Fruit fly (Drosophila melanogaster) whole organism, embryonic: ENCODE results near the gene Psf3.
A peak's percentile ranks its signal among the peaks of the same experiment; 100 is the strongest.

ENCODE experiments used
- Bdp1 ChIP-seq: fragments of 200-800 bp; sonication (Bioruptor generic); optimal IDR thresholded peaks from 3 replicates; lab custom pipeline; 2016; ENCODE audit warnings: missing biosample characterization, missing genetic modification characterization
- CG10366 ChIP-seq: fragments of 200-800 bp; sonication (Bioruptor generic); IDR thresholded peaks from 2 replicates; pipeline ENCODE4 v1.3.6; 2022; ENCODE audit warnings: missing biosample characterization, missing genetic modification characterization
- CG11247 ChIP-seq: fragments of 200-800 bp; sonication (Bioruptor generic); IDR thresholded peaks from 2 replicates; pipeline ENCODE4 v1.3.6; 2022; ENCODE audit warnings: missing biosample characterization, missing genetic modification characterization
- CG13775 ChIP-seq: fragments of 200-800 bp; sonication (Bioruptor generic); optimal IDR thresholded peaks from 3 replicates; lab custom pipeline; 2017; ENCODE audit warnings: missing biosample characterization, mild to moderate bottlenecking, missing genetic modification characterization
- CG15696 ChIP-seq: fragments of 200-800 bp; sonication (Bioruptor generic); optimal IDR thresholded peaks from 2 replicates; lab custom pipeline; 2019; ENCODE audit warnings: missing biosample characterization, mild to moderate bottlenecking, missing genetic modification characterization, moderate library complexity
- CG1603 ChIP-seq: fragments of 200-800 bp; sonication (Bioruptor generic); optimal IDR thresholded peaks from 2 replicates; lab custom pipeline; 2019; ENCODE audit warnings: missing biosample characterization, mild to moderate bottlenecking, missing genetic modification characterization, moderate library complexity
- CG30431 ChIP-seq: fragments of 200-800 bp; sonication (Bioruptor generic); optimal IDR thresholded peaks from 2 replicates; lab custom pipeline; 2017; ENCODE audit warnings: missing biosample characterization, missing genetic modification characterization
- CG3281 ChIP-seq: fragments of 200-800 bp; sonication (Bioruptor generic); optimal IDR thresholded peaks from 3 replicates; lab custom pipeline; 2017; ENCODE audit warnings: missing biosample characterization, mild to moderate bottlenecking, missing genetic modification characterization
- CG33213 ChIP-seq: fragments of 200-800 bp; sonication (Bioruptor generic); optimal IDR thresholded peaks from 3 replicates; lab custom pipeline; 2016; ENCODE audit warnings: missing biosample characterization, missing genetic modification characterization
- CG4282 ChIP-seq: fragments of 200-800 bp; sonication (Bioruptor generic); optimal IDR thresholded peaks from 2 replicates; lab custom pipeline; 2016; ENCODE audit warnings: missing biosample characterization, missing genetic modification characterization
- CG4820 ChIP-seq: fragments of 200-800 bp; sonication (Bioruptor generic); optimal IDR thresholded peaks from 3 replicates; lab custom pipeline; 2016; ENCODE audit warnings: missing biosample characterization, missing genetic modification characterization
- CG5953 ChIP-seq: fragments of 200-800 bp; sonication (Bioruptor generic); IDR thresholded peaks from 2 replicates; pipeline ENCODE4 v1.3.6; 2022; ENCODE audit warnings: missing biosample characterization, missing genetic modification characterization
- CG7987 ChIP-seq: fragments of 200-800 bp; sonication (Bioruptor generic); optimal IDR thresholded peaks from 2 replicates; lab custom pipeline; 2018; ENCODE audit warnings: missing biosample characterization, mild to moderate bottlenecking, missing genetic modification characterization, moderate library complexity
- CG9817 ChIP-seq: fragments of 200-800 bp; sonication (Bioruptor generic); optimal IDR thresholded peaks from 2 replicates; lab custom pipeline; 2018; ENCODE audit warnings: missing biosample characterization, mild to moderate bottlenecking, missing genetic modification characterization, moderate library complexity
- CHES-1-like ChIP-seq: fragments of 200-800 bp; sonication (Bioruptor generic); optimal IDR thresholded peaks from 2 replicates; lab custom pipeline; 2016; ENCODE audit warnings: missing biosample characterization, missing genetic modification characterization
- D19A ChIP-seq: fragments of 200-800 bp; optimal IDR thresholded peaks from 3 replicates; lab custom pipeline; 2019; ENCODE audit warnings: missing biosample characterization, mild to moderate bottlenecking, missing genetic modification characterization, moderate library complexity
- Eip74EF ChIP-seq, 2 experiments: fragments of 200-800 bp in 1 of 2; fragments of >200 bp in 1 of 2; sonication (Bioruptor generic) in 1 of 2; optimal IDR thresholded peaks; 2 replicates each; lab custom pipeline; 2017 to 2019; ENCODE audit warnings: missing biosample characterization in 2 of 2, missing genetic modification characterization in 2 of 2, mild to moderate bottlenecking in 1 of 2, moderate library complexity in 1 of 2
- Fer1 ChIP-seq: fragments of 200-800 bp; sonication (Bioruptor generic); optimal IDR thresholded peaks from 2 replicates; lab custom pipeline; 2017; ENCODE audit warnings: missing biosample characterization, mild to moderate bottlenecking, missing genetic modification characterization
- HmgZ ChIP-seq: fragments of 200-800 bp; sonication (Bioruptor generic); optimal IDR thresholded peaks from 2 replicates; lab custom pipeline; 2018; ENCODE audit warnings: missing biosample characterization, mild to moderate bottlenecking, missing genetic modification characterization
- Hr78 ChIP-seq, 2 experiments: fragments of 200-800 bp in 1 of 2; fragments of >200 bp in 1 of 2; sonication (Bioruptor generic) in 1 of 2; optimal IDR thresholded peaks; 2 replicates each; lab custom pipeline; 2017 to 2019; ENCODE audit warnings: missing biosample characterization in 2 of 2, missing genetic modification characterization in 2 of 2, mild to moderate bottlenecking in 1 of 2, moderate library complexity in 1 of 2
- Lpt ChIP-seq: fragments of >200 bp; optimal IDR thresholded peaks from 2 replicates; lab custom pipeline; 2018; ENCODE audit warnings: missing biosample characterization, missing genetic modification characterization
- Optix ChIP-seq: fragments of 200-800 bp; sonication (Bioruptor generic); IDR thresholded peaks from 3 replicates; pipeline ENCODE4 v1.3.6; 2022; ENCODE audit warnings: missing biosample characterization, missing genetic modification characterization
- Xrp1 ChIP-seq: fragments of 200-800 bp; sonication (Bioruptor generic); IDR thresholded peaks from 2 replicates; pipeline ENCODE4 v1.3.6; 2022; ENCODE audit warnings: missing biosample characterization, missing genetic modification characterization
- al ChIP-seq: fragments of 200-800 bp; sonication (Bioruptor generic); IDR thresholded peaks from 2 replicates; pipeline ENCODE4 v1.3.6; 2022; ENCODE audit warnings: missing biosample characterization, missing genetic modification characterization
- ato ChIP-seq: fragments of 200-800 bp; sonication (Bioruptor generic); IDR thresholded peaks from 2 replicates; pipeline ENCODE4 v1.3.6; 2022; ENCODE audit warnings: missing biosample characterization, missing genetic modification characterization; ENCODE audit not compliant: partially characterized antibody
- bab2 ChIP-seq: fragments of 200-800 bp; sonication (Bioruptor generic); optimal IDR thresholded peaks from 2 replicates; lab custom pipeline; 2016; ENCODE audit warnings: missing biosample characterization, missing genetic modification characterization
- btn ChIP-seq: fragments of 200-800 bp; sonication (Bioruptor generic); optimal IDR thresholded peaks from 2 replicates; lab custom pipeline; 2016; ENCODE audit warnings: missing biosample characterization, missing genetic modification characterization
- da ChIP-seq: fragments of 200-800 bp; sonication (Bioruptor generic); optimal IDR thresholded peaks from 2 replicates; lab custom pipeline; 2016; ENCODE audit warnings: missing biosample characterization, missing genetic modification characterization
- dimm ChIP-seq: fragments of 200-800 bp; sonication (Bioruptor generic); IDR thresholded peaks from 2 replicates; pipeline ENCODE4 v1.3.6; 2022; ENCODE audit warnings: missing biosample characterization, missing genetic modification characterization
- dm ChIP-seq: fragments of 200-800 bp; sonication (Bioruptor generic); optimal IDR thresholded peaks from 3 replicates; lab custom pipeline; 2016; ENCODE audit warnings: missing biosample characterization, missing genetic modification characterization
- dpn ChIP-seq, 2 experiments: fragments of 200-800 bp; sonication (Bioruptor generic); optimal IDR thresholded peaks; 3 replicates each; lab custom pipeline; 2016; ENCODE audit warnings: missing biosample characterization in 2 of 2, missing genetic modification characterization in 2 of 2
- dysf ChIP-seq: fragments of 200-800 bp; sonication (Bioruptor generic); IDR thresholded peaks from 3 replicates; pipeline ENCODE4 v1.3.6; 2022; ENCODE audit warnings: missing biosample characterization, missing genetic modification characterization
- ems ChIP-seq: fragments of 200-800 bp; sonication (Bioruptor generic); optimal IDR thresholded peaks from 3 replicates; lab custom pipeline; 2016; ENCODE audit warnings: missing biosample characterization, missing genetic modification characterization
- exex ChIP-seq: fragments of 200-800 bp; sonication (Bioruptor generic); optimal IDR thresholded peaks from 4 replicates; lab custom pipeline; 2018; ENCODE audit warnings: missing biosample characterization, mild to moderate bottlenecking, missing genetic modification characterization, moderate library complexity
- grau ChIP-seq: fragments of 200-800 bp; optimal IDR thresholded peaks from 3 replicates; lab custom pipeline; 2019; ENCODE audit warnings: missing biosample characterization, mild to moderate bottlenecking, missing genetic modification characterization, moderate library complexity
- gsb ChIP-seq: fragments of 200-800 bp; sonication (Bioruptor generic); IDR thresholded peaks from 2 replicates; pipeline ENCODE4 v1.3.6; 2022; ENCODE audit warnings: missing biosample characterization, missing genetic modification characterization
- hb ChIP-seq: fragments of 200-800 bp; sonication (Bioruptor generic); IDR thresholded peaks from 3 replicates; pipeline ENCODE4 v1.3.6; 2022; ENCODE audit warnings: missing biosample characterization, missing genetic modification characterization; ENCODE audit not compliant: partially characterized antibody
- hbn ChIP-seq: fragments of 200-800 bp; sonication (Bioruptor generic); IDR thresholded peaks from 2 replicates; pipeline ENCODE4 v1.3.6; 2022; ENCODE audit warnings: missing biosample characterization, missing genetic modification characterization; ENCODE audit not compliant: partially characterized antibody
- hkb ChIP-seq, 2 experiments: fragments of 200-800 bp in 1 of 2; fragments of >200 bp in 1 of 2; sonication (Bioruptor generic) in 1 of 2; IDR thresholded peaks in 1 of 2; optimal IDR thresholded peaks in 1 of 2; 2 replicates each; pipeline versions ENCODE4 v1.3.6 to Lab custom; 2017 to 2022; ENCODE audit warnings: missing biosample characterization in 1 of 2, missing genetic modification characterization in 1 of 2
- nerfin-2 ChIP-seq: fragments of 200-800 bp; sonication (Bioruptor generic); IDR thresholded peaks from 2 replicates; pipeline ENCODE4 v1.3.6; 2022; ENCODE audit warnings: missing biosample characterization, missing genetic modification characterization; ENCODE audit not compliant: partially characterized antibody
- nmo ChIP-seq: fragments of 200-800 bp; sonication (Bioruptor generic); optimal IDR thresholded peaks from 2 replicates; lab custom pipeline; 2018; ENCODE audit warnings: missing biosample characterization, mild to moderate bottlenecking, missing genetic modification characterization, moderate library complexity
- pho ChIP-seq: fragments of 200-800 bp; sonication (Bioruptor generic); optimal IDR thresholded peaks from 2 replicates; lab custom pipeline; 2016; ENCODE audit warnings: missing biosample characterization, missing genetic modification characterization
- pum ChIP-seq: fragments of 200-800 bp; sonication (Bioruptor generic); optimal IDR thresholded peaks from 2 replicates; lab custom pipeline; 2016; ENCODE audit warnings: missing biosample characterization, missing genetic modification characterization
- sima ChIP-seq: fragments of 200-800 bp; sonication (Bioruptor generic); optimal IDR thresholded peaks from 2 replicates; lab custom pipeline; 2016; ENCODE audit warnings: missing biosample characterization, missing genetic modification characterization
- sisA ChIP-seq: fragments of 200-800 bp; sonication (Bioruptor generic); IDR thresholded peaks from 2 replicates; pipeline ENCODE4 v1.3.6; 2022; ENCODE audit warnings: missing biosample characterization, missing genetic modification characterization
- sqz ChIP-seq: fragments of 200-800 bp; sonication (Bioruptor generic); optimal IDR thresholded peaks from 3 replicates; lab custom pipeline; 2018; ENCODE audit warnings: missing biosample characterization, mild to moderate bottlenecking, missing genetic modification characterization
- stc ChIP-seq: fragments of 200-800 bp; sonication (Bioruptor generic); IDR thresholded peaks from 2 replicates; pipeline ENCODE4 v1.3.6; 2022; ENCODE audit warnings: missing biosample characterization, missing genetic modification characterization
- ttk ChIP-seq: fragments of 200-800 bp; sonication (Bioruptor generic); IDR thresholded peaks from 2 replicates; pipeline ENCODE4 v2.1.2; 2022; ENCODE audit warnings: missing biosample characterization, missing genetic modification characterization
- vvl ChIP-seq: fragments of 200-800 bp; sonication (Bioruptor generic); IDR thresholded peaks from 2 replicates; pipeline ENCODE4 v1.3.6; 2022; ENCODE audit warnings: missing biosample characterization, missing genetic modification characterization
- zen ChIP-seq: fragments of 200-800 bp; sonication (Bioruptor generic); optimal IDR thresholded peaks from 3 replicates; lab custom pipeline; 2018; ENCODE audit warnings: missing biosample characterization, mild to moderate bottlenecking, missing genetic modification characterization, moderate library complexity
- zf30C ChIP-seq: fragments of 200-800 bp; sonication (Bioruptor generic); optimal IDR thresholded peaks from 3 replicates; lab custom pipeline; 2018; ENCODE audit warnings: missing biosample characterization, mild to moderate bottlenecking, missing genetic modification characterization

Gene Psf3

DNA sequence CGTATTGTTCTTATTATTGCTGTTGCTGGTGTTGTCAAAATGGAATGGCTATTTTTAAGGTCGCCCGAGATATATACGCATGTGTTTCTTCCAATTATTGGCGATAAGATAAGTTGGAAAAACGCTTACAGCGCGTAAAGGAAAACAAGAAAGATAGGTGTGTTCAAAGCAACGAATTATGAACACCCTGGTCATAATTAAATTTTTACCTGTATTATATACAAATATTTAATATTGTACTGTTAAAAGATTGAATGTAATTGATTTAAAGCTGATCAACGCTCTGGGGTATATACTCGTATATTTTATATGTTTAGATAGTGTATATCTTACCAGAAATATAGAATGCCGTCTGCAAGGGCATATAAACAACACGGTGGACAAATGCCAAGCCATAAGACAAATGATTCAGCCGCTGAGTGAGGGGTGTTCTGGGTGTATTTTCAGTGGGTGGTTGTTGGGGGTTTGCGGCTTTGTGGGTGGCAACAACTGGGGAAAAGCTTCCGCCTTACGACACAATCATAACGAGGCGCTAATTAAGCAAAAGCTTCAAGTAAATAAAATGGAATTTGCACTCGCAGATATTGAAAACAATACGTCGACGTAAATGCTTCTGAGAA, 12.0 kb upstream of the Psf3 start (continued):
- TF ChIP-seq CG5953 (GFP tag; lab: Robert Waterston, UW), result no peak
- TF ChIP-seq nmo (GFP tag; lab: Kevin White, UChicago), result peak; percentile 35
- peak; percentile 81 for TF ChIP-seq exex (tag; lab: Kevin White, UChicago)
- no peak for TF ChIP-seq Lpt (GFP tag; lab: Kevin White, UChicago)
- TF ChIP-seq CG4282 (GFP tag; lab: Kevin White, UChicago), result no peak
- TF ChIP-seq dm (GFP tag; lab: Kevin White, UChicago), result no peak
- TF ChIP-seq Optix, result no peak
- TF ChIP-seq da (GFP tag; lab: Kevin White, UChicago), result no peak
- TF ChIP-seq CHES-1-like (GFP tag; lab: Kevin White, UChicago), result no peak
- TF ChIP-seq Eip74EF (GFP tag; optimal IDR thresholded peaks at IDR 0.05; lab: Kevin White, UChicago), result peak in 1 of 2 experiments; percentile 2
- TF ChIP-seq vvl (GFP tag; lab: Robert Waterston, UW), result peak; percentile 48; the same call in 1 of the 2 replicates
- TF ChIP-seq stc (GFP tag; lab: Robert Waterston, UW), result no peak
- TF ChIP-seq dysf (GFP tag; lab: Robert Waterston, UW), result peak; percentile 65; the same call in 2 of the 3 replicates
- no peak for TF ChIP-seq nerfin-2 (GFP tag; lab: Robert Waterston, UW)
- no peak for TF ChIP-seq Hr78 (GFP tag; optimal IDR thresholded peaks at IDR 0.05; lab: Kevin White, UChicago)
- no peak for TF ChIP-seq sqz (GFP tag; lab: Kevin White, UChicago)
- no peak for TF ChIP-seq ems (GFP tag; lab: Kevin White, UChicago)
- TF ChIP-seq zf30C (GFP tag; lab: Kevin White, UChicago), result no peak
- TF ChIP-seq pum, result no peak
- TF ChIP-seq dimm, result no peak
- TF ChIP-seq CG33213, result no peak
- TF ChIP-seq hb (GFP tag; lab: Robert Waterston, UW), result no peak
- peak; percentile 50 for TF ChIP-seq grau (tag; lab: Kevin White, UChicago)
- TF ChIP-seq ato (GFP tag; lab: Robert Waterston, UW), result no peak
- TF ChIP-seq CG7987, result no peak
- peak; percentile 4 for TF ChIP-seq CG9817 (tag; lab: Kevin White, UChicago)
- no peak for TF ChIP-seq CG13775 (GFP tag; lab: Kevin White, UChicago)
- peak; percentile 27; the same call in 1 of the 2 replicates for TF ChIP-seq ttk
- TF ChIP-seq bab2, result no peak
- TF ChIP-seq Xrp1 (GFP tag; lab: Robert Waterston, UW), result 0 out of 2 replicates have a peak, but pooled peaks have one; percentile 38
- 0 out of 2 replicates have a peak, but pooled peaks have one; percentile 14 for TF ChIP-seq sisA (GFP tag; lab: Robert Waterston, UW)

DNA sequence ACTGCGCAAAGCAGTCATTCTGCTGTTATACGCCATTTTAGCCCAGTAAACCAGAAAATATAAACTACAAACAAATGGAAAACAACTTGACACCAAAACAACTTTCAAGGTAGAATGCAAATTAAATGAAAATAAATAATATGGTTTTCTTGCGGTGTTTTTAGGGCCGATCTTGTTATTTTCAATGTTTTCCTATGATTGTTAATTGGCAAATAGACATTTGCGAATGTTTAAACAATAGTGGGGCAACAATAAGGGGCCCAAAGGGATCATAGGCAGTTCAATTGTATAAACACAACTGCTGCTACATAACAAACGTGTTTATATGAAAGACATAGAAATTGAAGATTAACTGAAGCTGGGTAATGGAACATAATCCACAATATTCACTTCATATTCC, 11.2 kb upstream of the Psf3 start:
- TF ChIP-seq Fer1 (GFP tag; lab: Kevin White, UChicago) (peak; percentile 4), CG15696 (tag; lab: Kevin White, UChicago) (no peak), CG1603 (tag; lab: Kevin White, UChicago) (no peak), btn (GFP tag; lab: Kevin White, UChicago) (no peak), CG3281 (GFP tag; lab: Kevin White, UChicago) (peak; percentile 42), CG11247 (GFP tag; lab: Robert Waterston, UW) (no peak), hbn (GFP tag; lab: Robert Waterston, UW) (no peak), dpn (GFP tag; optimal IDR thresholded peaks at IDR 0.05; lab: Kevin White, UChicago) (no peak), hkb (optimal IDR thresholded peaks at IDR 0.05; lab: Kevin White, UChicago) (no peak), hkb (GFP tag; IDR thresholded peaks at IDR 0.05; lab: Robert Waterston, UW) (no peak), gsb (GFP tag; lab: Robert Waterston, UW) (no peak), pho (GFP tag; lab: Kevin White, UChicago) (no peak), zen (tag; lab: Kevin White, UChicago) (no peak), CG4820 (GFP tag; lab: Kevin White, UChicago) (no peak), CG30431 (GFP tag; lab: Kevin White, UChicago) (no peak), al (GFP tag; lab: Robert Waterston, UW) (no peak), Bdp1 (GFP tag; lab: Kevin White, UChicago) (no peak), D19A (tag; lab: Kevin White, UChicago) (no peak), CG10366 (GFP tag; lab: Robert Waterston, UW) (no peak), sima (GFP tag; lab: Kevin White, UChicago) (no peak), HmgZ (no peak)
